Fruit fly (Drosophila melanogaster) whole organism, embryonic: ENCODE measurements around the gene CG31638.

ENCODE experiments used
- B-H2 ChIP-seq: fragments of 200-800 bp; sonication (Bioruptor generic); optimal IDR thresholded peaks from 2 replicates; lab custom pipeline; 2018; ENCODE audit warnings: missing biosample characterization, mild to moderate bottlenecking, missing genetic modification characterization
- Blimp-1 ChIP-seq: fragments of 200-800 bp; sonication (Bioruptor generic); optimal IDR thresholded peaks from 3 replicates; lab custom pipeline; 2018; ENCODE audit warnings: missing biosample characterization, missing genetic modification characterization, mild to moderate bottlenecking, moderate library complexity, missing genetic modification reagents
- BtbVII ChIP-seq: fragments of 200-800 bp; sonication (Bioruptor generic); optimal IDR thresholded peaks from 3 replicates; lab custom pipeline; 2017; ENCODE audit warnings: missing biosample characterization, mild to moderate bottlenecking, missing genetic modification characterization
- CG10147 ChIP-seq: fragments of 200-800 bp; sonication (Bioruptor generic); optimal IDR thresholded peaks from 2 replicates; lab custom pipeline; 2019; ENCODE audit warnings: missing biosample characterization, mild to moderate bottlenecking, missing genetic modification characterization, moderate library complexity
- CG11093 ChIP-seq: fragments of 200-800 bp; sonication (Bioruptor generic); IDR thresholded peaks from 3 replicates; pipeline ENCODE4 v1.3.6; 2022; ENCODE audit warnings: missing biosample characterization, missing genetic modification characterization
- CG13296 ChIP-seq: fragments of 200-800 bp; sonication (Bioruptor generic); optimal IDR thresholded peaks from 3 replicates; lab custom pipeline; 2018; ENCODE audit warnings: missing biosample characterization, mild to moderate bottlenecking, missing genetic modification characterization
- CG15073 ChIP-seq: fragments of 200-800 bp; sonication (Bioruptor generic); optimal IDR thresholded peaks from 2 replicates; lab custom pipeline; 2016; ENCODE audit warnings: missing biosample characterization, missing genetic modification characterization
- CG1529 ChIP-seq: fragments of 200-800 bp; sonication (Bioruptor generic); optimal IDR thresholded peaks from 3 replicates; lab custom pipeline; 2018; ENCODE audit warnings: missing biosample characterization, missing genetic modification characterization
- CG15479 ChIP-seq: fragments of 200-800 bp; sonication (Bioruptor generic); optimal IDR thresholded peaks from 3 replicates; lab custom pipeline; 2019; ENCODE audit warnings: missing biosample characterization, mild to moderate bottlenecking, missing genetic modification characterization, moderate library complexity
- CG16779 ChIP-seq: fragments of 200-800 bp; sonication (Bioruptor generic); IDR thresholded peaks from 2 replicates; pipeline ENCODE4 v1.3.6; 2022; ENCODE audit warnings: missing biosample characterization, missing genetic modification characterization
- CG34224 ChIP-seq: fragments of 200-800 bp; sonication (Bioruptor generic); IDR thresholded peaks from 3 replicates; pipeline ENCODE4 v1.3.6; 2022; ENCODE audit warnings: missing biosample characterization, missing genetic modification characterization; ENCODE audit not compliant: partially characterized antibody
- CG3847 ChIP-seq: fragments of 200-800 bp; sonication (Bioruptor generic); IDR thresholded peaks from 2 replicates; pipeline ENCODE4 v1.3.6; 2022; ENCODE audit warnings: missing biosample characterization, missing genetic modification characterization
- CG4707 ChIP-seq: fragments of 200-800 bp; sonication (Bioruptor generic); optimal IDR thresholded peaks from 2 replicates; lab custom pipeline; 2018; ENCODE audit warnings: missing biosample characterization, mild to moderate bottlenecking, missing genetic modification characterization, moderate library complexity
- CG5180 ChIP-seq: fragments of 200-800 bp; sonication (Bioruptor generic); optimal IDR thresholded peaks from 3 replicates; lab custom pipeline; 2017; ENCODE audit warnings: missing biosample characterization, missing genetic modification characterization, mild to moderate bottlenecking, moderate library complexity, missing genetic modification reagents
- CG6175 ChIP-seq: fragments of 200-800 bp; sonication (Bioruptor generic); IDR thresholded peaks from 3 replicates; pipeline ENCODE4 v1.3.6; 2022; ENCODE audit warnings: missing biosample characterization, missing genetic modification characterization
- CG7928 ChIP-seq: fragments of 200-800 bp; sonication (Bioruptor generic); optimal IDR thresholded peaks from 2 replicates; lab custom pipeline; 2017; ENCODE audit warnings: missing biosample characterization, mild to moderate bottlenecking, missing genetic modification characterization
- CG9876 ChIP-seq: fragments of 200-800 bp; sonication (Bioruptor generic); optimal IDR thresholded peaks from 2 replicates; lab custom pipeline; 2016; ENCODE audit warnings: missing biosample characterization, missing genetic modification characterization
- Deaf1 ChIP-seq: fragments of 200-800 bp; optimal IDR thresholded peaks from 3 replicates; lab custom pipeline; 2019; ENCODE audit warnings: missing biosample characterization, mild to moderate bottlenecking, missing genetic modification characterization, moderate library complexity
- Dp ChIP-seq: fragments of 200-800 bp; sonication (Bioruptor generic); optimal IDR thresholded peaks from 2 replicates; lab custom pipeline; 2018; ENCODE audit warnings: missing biosample characterization, mild to moderate bottlenecking, missing genetic modification characterization, moderate library complexity
- Ets65A ChIP-seq: fragments of 200-800 bp; sonication (Bioruptor generic); peaks from one replicate; lab custom pipeline; 2016; ENCODE audit warnings: missing biosample characterization, missing genetic modification characterization
- Gsc ChIP-seq: fragments of 200-800 bp; sonication (Bioruptor generic); IDR thresholded peaks from 2 replicates; pipeline ENCODE4 v1.3.6; 2022; ENCODE audit warnings: missing biosample characterization, missing genetic modification characterization
- H15 ChIP-seq: fragments of 200-800 bp; sonication (Bioruptor generic); IDR thresholded peaks from 3 replicates; pipeline ENCODE4 v1.3.6; 2022; ENCODE audit warnings: missing biosample characterization, missing genetic modification characterization
- HLH4C ChIP-seq: fragments of 200-800 bp; sonication (Bioruptor generic); IDR thresholded peaks from 3 replicates; pipeline ENCODE4 v1.3.6; 2022; ENCODE audit warnings: missing biosample characterization, missing genetic modification characterization; ENCODE audit not compliant: partially characterized antibody
- HLH54F ChIP-seq: fragments of 200-800 bp; sonication (Bioruptor generic); optimal IDR thresholded peaks from 3 replicates; lab custom pipeline; 2016; ENCODE audit warnings: missing biosample characterization, missing genetic modification characterization
- Lim3 ChIP-seq: fragments of 200-800 bp; sonication (Bioruptor generic); IDR thresholded peaks from 2 replicates; pipeline ENCODE4 v1.3.6; 2022; ENCODE audit warnings: missing biosample characterization, missing genetic modification characterization
- MTF-1 ChIP-seq: fragments of 200-800 bp; sonication (Bioruptor generic); optimal IDR thresholded peaks from 2 replicates; lab custom pipeline; 2018; ENCODE audit warnings: missing biosample characterization, mild to moderate bottlenecking, missing genetic modification characterization, borderline replicate concordance
- Mad ChIP-seq: fragments of 200-800 bp; sonication (Bioruptor generic); optimal IDR thresholded peaks from 2 replicates; lab custom pipeline; 2016; ENCODE audit warnings: missing biosample characterization, missing genetic modification characterization
- Oli ChIP-seq: fragments of 200-800 bp; sonication (Bioruptor generic); optimal IDR thresholded peaks from 2 replicates; lab custom pipeline; 2018; ENCODE audit warnings: missing biosample characterization, mild to moderate bottlenecking, missing genetic modification characterization, moderate library complexity
- Side ChIP-seq: fragments of 200-800 bp; sonication (Bioruptor generic); optimal IDR thresholded peaks from 2 replicates; lab custom pipeline; 2016; ENCODE audit warnings: missing biosample characterization, missing genetic modification characterization
- Sin3A ChIP-seq: fragments of >200 bp; optimal IDR thresholded peaks from 2 replicates; lab custom pipeline; 2018
- Spps ChIP-seq: fragments of 200-800 bp; sonication (Bioruptor generic); optimal IDR thresholded peaks from 2 replicates; lab custom pipeline; 2018; ENCODE audit warnings: missing biosample characterization, mild to moderate bottlenecking, missing genetic modification characterization
- Tbp ChIP-seq: fragments of >200 bp; optimal IDR thresholded peaks from 2 replicates; lab custom pipeline; 2018; ENCODE audit warnings: missing biosample characterization, missing genetic modification characterization
- cg ChIP-seq: fragments of 200-800 bp; sonication (Bioruptor generic); optimal IDR thresholded peaks from 3 replicates; lab custom pipeline; 2019; ENCODE audit warnings: missing biosample characterization, mild to moderate bottlenecking, missing genetic modification characterization, moderate library complexity
- ci ChIP-seq: fragments of 200-800 bp; sonication (Bioruptor generic); IDR thresholded peaks from 3 replicates; pipeline ENCODE4 v1.3.6; 2022; ENCODE audit warnings: missing biosample characterization, missing genetic modification characterization
- danr ChIP-seq: fragments of 200-800 bp; sonication (Bioruptor generic); IDR thresholded peaks from 2 replicates; pipeline ENCODE4 v1.3.6; 2022; ENCODE audit warnings: missing biosample characterization, missing genetic modification characterization
- fru ChIP-seq: fragments of >200 bp; optimal IDR thresholded peaks from 2 replicates; lab custom pipeline; 2017
- gro ChIP-seq: fragments of 200-800 bp; sonication (Bioruptor generic); optimal IDR thresholded peaks from 2 replicates; lab custom pipeline; 2016; ENCODE audit warnings: missing biosample characterization, missing genetic modification characterization
- ham ChIP-seq: fragments of 200-800 bp; sonication (Bioruptor generic); IDR thresholded peaks from 2 replicates; pipeline ENCODE4 v1.3.6; 2022; ENCODE audit warnings: missing biosample characterization, missing genetic modification characterization
- inv ChIP-seq: fragments of 200-800 bp; sonication (Bioruptor generic); IDR thresholded peaks from 2 replicates; pipeline ENCODE4 v1.3.6; 2022; ENCODE audit warnings: missing biosample characterization, missing genetic modification characterization; ENCODE audit not compliant: partially characterized antibody
- maf-S ChIP-seq: fragments of 200-800 bp; sonication (Bioruptor generic); optimal IDR thresholded peaks from 2 replicates; lab custom pipeline; 2016; ENCODE audit warnings: missing biosample characterization, missing genetic modification characterization
- otp ChIP-seq: fragments of 200-800 bp; sonication (Bioruptor generic); IDR thresholded peaks from 3 replicates; pipeline ENCODE4, ENCODE4 v1.3.6; 2022; ENCODE audit warnings: missing biosample characterization, missing genetic modification characterization
- pfk ChIP-seq: fragments of 200-800 bp; sonication (Bioruptor generic); optimal IDR thresholded peaks from 2 replicates; lab custom pipeline; 2018; ENCODE audit warnings: missing biosample characterization, mild to moderate bottlenecking, missing genetic modification characterization, moderate library complexity
- phol ChIP-seq: fragments of 200-800 bp; sonication (Bioruptor generic); optimal IDR thresholded peaks from 3 replicates; lab custom pipeline; 2018; ENCODE audit warnings: missing biosample characterization, mild to moderate bottlenecking, missing genetic modification characterization, moderate library complexity
- pita ChIP-seq: fragments of 200-800 bp; sonication (Bioruptor generic); optimal IDR thresholded peaks from 2 replicates; lab custom pipeline; 2017; ENCODE audit warnings: missing biosample characterization, mild to moderate bottlenecking, missing genetic modification characterization
- pum ChIP-seq: fragments of 200-800 bp; sonication (Bioruptor generic); optimal IDR thresholded peaks from 2 replicates; lab custom pipeline; 2016; ENCODE audit warnings: missing biosample characterization, missing genetic modification characterization
- repo ChIP-seq: fragments of 200-800 bp; sonication (Bioruptor generic); optimal IDR thresholded peaks from 2 replicates; lab custom pipeline; 2016; ENCODE audit warnings: missing biosample characterization, missing genetic modification characterization
- sqz ChIP-seq: fragments of 200-800 bp; sonication (Bioruptor generic); optimal IDR thresholded peaks from 3 replicates; lab custom pipeline; 2018; ENCODE audit warnings: missing biosample characterization, mild to moderate bottlenecking, missing genetic modification characterization
- ssp ChIP-seq: fragments of 200-800 bp; sonication (Bioruptor generic); IDR thresholded peaks from 2 replicates; pipeline ENCODE4 v1.3.6; 2022; ENCODE audit warnings: missing biosample characterization, missing genetic modification characterization
- tio ChIP-seq: fragments of 200-800 bp; sonication (Bioruptor generic); optimal IDR thresholded peaks from 2 replicates; lab custom pipeline; 2017; ENCODE audit warnings: missing biosample characterization, missing genetic modification characterization, inconsistent platforms
- ttk ChIP-seq: fragments of 200-800 bp; sonication (Bioruptor generic); IDR thresholded peaks from 2 replicates; pipeline ENCODE4 v2.1.2; 2022; ENCODE audit warnings: missing biosample characterization, missing genetic modification characterization
- vnd ChIP-seq: fragments of 200-800 bp; sonication (Bioruptor generic); IDR thresholded peaks from 3 replicates; pipeline ENCODE4 v1.3.6; 2022; ENCODE audit warnings: missing biosample characterization, missing genetic modification characterization; ENCODE audit not compliant: partially characterized antibody
- zfh1 ChIP-seq: fragments of 200-800 bp; sonication (Bioruptor generic); IDR thresholded peaks from 3 replicates; pipeline ENCODE4 v1.3.6; 2022; ENCODE audit warnings: missing biosample characterization, missing genetic modification characterization

Gene CG31638

dm6 chr2L:6488676-6489140 is 2.2 kb upstream of the CG31638 start, which contains the start of the genes KFase and epsilonCOP (continued):
- peak; percentile 40 for TF ChIP-seq CG10147 (GFP tag; lab: Kevin White, UChicago)
- no peak for TF ChIP-seq tio (GFP tag; lab: Kevin White, UChicago)
- TF ChIP-seq HLH4C = peak; percentile 87
- TF ChIP-seq cg = no peak
- no peak for TF ChIP-seq CG4707 (GFP tag; lab: Kevin White, UChicago)
- peak; percentile 39 for TF ChIP-seq Side (GFP tag; lab: Kevin White, UChicago)
- peak; percentile 53 for TF ChIP-seq sqz (GFP tag; lab: Kevin White, UChicago)
- TF ChIP-seq HLH54F (GFP tag; lab: Kevin White, UChicago) = peak; percentile 31
- peak; percentile 80 for TF ChIP-seq ssp (GFP tag; lab: Robert Waterston, UW)
- peak; percentile 58 for TF ChIP-seq vnd (GFP tag; lab: Robert Waterston, UW)
- TF ChIP-seq CG13296 (GFP tag; lab: Kevin White, UChicago) = peak; percentile 40
- TF ChIP-seq Spps (tag; lab: Kevin White, UChicago) = peak; percentile 12
- TF ChIP-seq Ets65A = peak; percentile 95
- TF ChIP-seq zfh1 = no peak
- peak; percentile 43 for TF ChIP-seq Sin3A (lab: Kevin White, UChicago)
- peak; percentile 55 for TF ChIP-seq Dp
- peak; percentile 83 for TF ChIP-seq CG34224 (GFP tag; lab: Robert Waterston, UW)
- TF ChIP-seq Blimp-1 (GFP tag; lab: Kevin White, UChicago) = peak; percentile 49
- TF ChIP-seq Mad = peak; percentile 37
- TF ChIP-seq gro (GFP tag; lab: Kevin White, UChicago) = peak; percentile 49
- no peak for TF ChIP-seq H15 (GFP tag; lab: Robert Waterston, UW)
- TF ChIP-seq ci (GFP tag; lab: Robert Waterston, UW) = peak; percentile 56; the same call in 2 of the 3 replicates
- TF ChIP-seq phol (tag; lab: Kevin White, UChicago) = peak; percentile 73
- peak; percentile 39 for TF ChIP-seq B-H2 (GFP tag; lab: Kevin White, UChicago)
- no peak for TF ChIP-seq ham (GFP tag; lab: Robert Waterston, UW)
- TF ChIP-seq CG11093 (GFP tag; lab: Robert Waterston, UW) = 0 out of 3 replicates have a peak, but pooled peaks have one; percentile 12
- no peak for TF ChIP-seq CG5180 (GFP tag; lab: Kevin White, UChicago)
- no peak for TF ChIP-seq CG6175 (GFP tag; lab: Robert Waterston, UW)
- no peak for TF ChIP-seq fru (lab: Kevin White, UChicago)
- TF ChIP-seq pita (GFP tag; lab: Kevin White, UChicago) = no peak
- no peak for TF ChIP-seq Oli (tag; lab: Kevin White, UChicago)
- no peak for TF ChIP-seq pum (GFP tag; lab: Kevin White, UChicago)
- TF ChIP-seq maf-S (GFP tag; lab: Kevin White, UChicago) = peak; percentile 52
- TF ChIP-seq CG9876 (GFP tag; lab: Kevin White, UChicago) = peak; percentile 40
- no peak for TF ChIP-seq repo (GFP tag; lab: Kevin White, UChicago)
- TF ChIP-seq CG1529 = no peak
- peak; percentile 89 for TF ChIP-seq CG7928
- peak; percentile 75; the same call in 1 of the 2 replicates for TF ChIP-seq CG3847 (GFP tag; lab: Robert Waterston, UW)
- TF ChIP-seq MTF-1 (GFP tag; lab: Kevin White, UChicago) = no peak
- no peak for TF ChIP-seq CG15479 (GFP tag; lab: Kevin White, UChicago)
- peak; percentile 33 for TF ChIP-seq Deaf1
- no peak for TF ChIP-seq danr (GFP tag; lab: Robert Waterston, UW)
- TF ChIP-seq Lim3 = no peak
- no peak for TF ChIP-seq CG15073 (GFP tag; lab: Kevin White, UChicago)
- peak; percentile 61 for TF ChIP-seq inv (GFP tag; lab: Robert Waterston, UW)
- no peak for TF ChIP-seq CG16779 (GFP tag; lab: Robert Waterston, UW)
- no peak for TF ChIP-seq Gsc
- no peak for TF ChIP-seq pfk (GFP tag; lab: Kevin White, UChicago)
- no peak for TF ChIP-seq otp
- no peak for TF ChIP-seq ttk (GFP tag; lab: Robert Waterston, UW)
- peak; percentile 36 for TF ChIP-seq BtbVII (GFP tag; lab: Kevin White, UChicago)
- TF ChIP-seq Tbp (GFP tag; lab: Kevin White, UChicago) = no peak
